Worm (Caenorhabditis elegans): ENCODE results near the gene nhr-154.
"Not testable (repeated sequence)": the region's sequence is repeated elsewhere in the genome, so short reads cannot be mapped to it uniquely, and the experiment has no call there.

ce11 chrV:12130688-12131087 lies 29.6 kb downstream of the nhr-154 start, which contains the start of gene C27A7.6:
- TF ChIP-seq unc-62 (GFP tag; optimal IDR thresholded peaks at IDR 0.05); unc-39 (tag; optimal IDR thresholded peaks at IDR 0.05); mep-1 (tag; optimal IDR thresholded peaks at IDR 0.05); nhr-28 (tag; optimal IDR thresholded peaks at IDR 0.05); sptf-1 (tag; optimal IDR thresholded peaks at IDR 0.05); blmp-1 (tag; optimal IDR thresholded peaks at IDR 0.05); nhr-237 (tag; optimal IDR thresholded peaks at IDR 0.05); pha-4 (tag; optimal IDR thresholded peaks at IDR 0.05); mab-5 (tag; optimal IDR thresholded peaks at IDR 0.05); snpc-4 (tag; optimal IDR thresholded peaks at IDR 0.05); ces-1 (GFP tag; optimal IDR thresholded peaks at IDR 0.05); ceh-43 (GFP tag; optimal IDR thresholded peaks at IDR 0.05); elt-1 (tag; optimal IDR thresholded peaks at IDR 0.05; ENCODE audit: borderline replicate concordance, insufficient read depth): not testable (repeated sequence)

All from whole organism, mixed stage, embryonic.